Worm (Caenorhabditis elegans): Measurements from ENCODE around the gene bath-21.

DNA sequence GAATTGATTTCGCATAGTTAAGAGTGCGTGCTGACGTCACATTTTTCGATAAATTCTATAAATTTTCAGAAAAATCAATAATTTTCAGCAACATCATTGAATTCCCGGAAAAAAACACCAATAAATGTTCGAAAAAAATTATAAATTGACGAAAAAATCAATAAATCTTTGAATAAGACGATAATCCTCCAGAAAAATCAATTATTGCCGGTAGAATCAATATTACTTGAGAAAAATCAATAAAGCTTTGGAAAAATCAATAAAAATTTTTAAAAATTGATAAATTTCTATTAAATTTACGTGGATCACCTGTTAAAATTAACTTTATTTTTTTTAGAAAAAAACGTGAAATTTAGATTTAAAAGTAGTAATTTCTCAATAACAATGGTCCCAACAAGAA lies 12.6 kb downstream of the bath-21 start:
- TF ChIP-seq pha-4 (tag; optimal IDR thresholded peaks at IDR 0.05) (no peak), ceh-2 (tag; optimal IDR thresholded peaks at IDR 0.05) (no peak), dve-1 (tag; optimal IDR thresholded peaks at IDR 0.05) (no peak), ttx-3 (tag; optimal IDR thresholded peaks at IDR 0.05) (no peak), ztf-16 (tag; optimal IDR thresholded peaks at IDR 0.05) (no peak), ets-4 (tag; optimal IDR thresholded peaks at IDR 0.05) (no peak), ama-1 (optimal IDR thresholded peaks at IDR 0.05) (no peak), odd-2 (tag; optimal IDR thresholded peaks at IDR 0.05) (no peak), ceh-19 (GFP tag; optimal IDR thresholded peaks at IDR 0.05) (no peak)
